Worm (Caenorhabditis elegans) whole organism, young adult: Measurements from ENCODE around the gene sre-2.

Experiments used
- B0336.3 ChIP-seq: fragments of 200-800 bp; sonication (Bioruptor generic); IDR thresholded peaks from 2 replicates; pipeline ENCODE4 v1.3.6; 2022; ENCODE audit warnings: missing genetic modification characterization, missing compliant biosample characterization
- C17E4.6 ChIP-seq: fragments of 200-800 bp; sonication (Bioruptor generic); IDR thresholded peaks from 2 replicates; pipeline ENCODE4 v1.3.6; 2022; ENCODE audit warnings: missing genetic modification reagents, missing genetic modification characterization, missing compliant biosample characterization
- D2030.7 ChIP-seq: fragments of 200-800 bp; sonication (Bioruptor generic); IDR thresholded peaks from 2 replicates; pipeline ENCODE4 v1.3.6; 2022; ENCODE audit warnings: missing genetic modification reagents, missing genetic modification characterization, missing compliant biosample characterization
- F22D6.2 ChIP-seq: sonication (generic microtip); optimal IDR thresholded peaks from 2 replicates; lab custom pipeline; 2016; ENCODE audit warnings: mild to moderate bottlenecking, missing genetic modification characterization, missing compliant biosample characterization
- F49E8.2 ChIP-seq: sonication (generic microtip); optimal IDR thresholded peaks from 3 replicates; lab custom pipeline; 2017; ENCODE audit warnings: missing genetic modification characterization, mild to moderate bottlenecking, missing compliant biosample characterization, antibody characterized with exemption, moderate library complexity; ENCODE audit not compliant: insufficient read depth
- F52B5.7 ChIP-seq: sonication (generic microtip); optimal IDR thresholded peaks from 2 replicates; lab custom pipeline; 2016; ENCODE audit warnings: mild to moderate bottlenecking, missing genetic modification characterization, missing compliant biosample characterization
- F55B11.4 ChIP-seq: sonication (generic microtip); optimal IDR thresholded peaks from 2 replicates; lab custom pipeline; 2016; ENCODE audit warnings: missing compliant biosample characterization, missing genetic modification characterization, borderline replicate concordance; ENCODE audit not compliant: insufficient read depth
- F57A8.1 ChIP-seq: fragments of 200-800 bp; sonication (Bioruptor generic); optimal IDR thresholded peaks from 2 replicates; lab custom pipeline; 2018; ENCODE audit warnings: mild to moderate bottlenecking, missing genetic modification characterization, moderate library complexity, missing compliant biosample characterization
- K12H6.12 ChIP-seq: fragments of 200-800 bp; sonication (Bioruptor generic); optimal IDR thresholded peaks from 2 replicates; lab custom pipeline; 2018; ENCODE audit warnings: mild to moderate bottlenecking, missing genetic modification characterization, missing compliant biosample characterization
- T07F8.4 ChIP-seq: sonication (generic microtip); optimal IDR thresholded peaks from 2 replicates; lab custom pipeline; 2016; ENCODE audit warnings: mild to moderate bottlenecking, missing genetic modification characterization, moderate library complexity, missing compliant biosample characterization
- T26A5.8 ChIP-seq: sonication (generic microtip); optimal IDR thresholded peaks from 2 replicates; lab custom pipeline; 2016; ENCODE audit warnings: missing genetic modification characterization, missing compliant biosample characterization
- Y56A3A.18 ChIP-seq: fragments of 200-800 bp; sonication (Bioruptor generic); IDR thresholded peaks from 2 replicates; pipeline ENCODE4 v1.3.6; 2022; ENCODE audit warnings: missing genetic modification reagents, missing genetic modification characterization, missing compliant biosample characterization
- attf-3 ChIP-seq: fragments of 200-800 bp; sonication (Bioruptor generic); conservative IDR thresholded peaks from 2 replicates; pipeline ENCODE4 v1.3.6; 2022; ENCODE audit warnings: missing genetic modification reagents, missing genetic modification characterization, missing compliant biosample characterization
- attf-5 ChIP-seq: fragments of 200-800 bp; sonication (Bioruptor generic); optimal IDR thresholded peaks from 2 replicates; lab custom pipeline; 2018; ENCODE audit warnings: mild to moderate bottlenecking, missing genetic modification characterization, missing compliant biosample characterization
- ccch-3 ChIP-seq: fragments of 200-800 bp; sonication (Bioruptor generic); optimal IDR thresholded peaks from 2 replicates; lab custom pipeline; 2018; ENCODE audit warnings: mild to moderate bottlenecking, missing genetic modification characterization, missing compliant biosample characterization
- cebp-1 ChIP-seq, 2 experiments: fragments of 200-800 bp in 1 of 2; sonication (Bioruptor generic) in 1 of 2; sonication (generic microtip) in 1 of 2; IDR thresholded peaks in 1 of 2; optimal IDR thresholded peaks in 1 of 2; 2 replicates each; pipeline versions ENCODE4 v1.3.6 to Lab custom; 2017 to 2022; ENCODE audit warnings: missing compliant biosample characterization in 2 of 2, missing genetic modification characterization in 2 of 2, mild to moderate bottlenecking in 1 of 2, missing genetic modification reagents in 1 of 2, moderate library complexity in 1 of 2
- cebp-2 ChIP-seq: fragments of 200-800 bp; sonication (Bioruptor generic); IDR thresholded peaks from 2 replicates; pipeline ENCODE4 v1.3.6; 2022; ENCODE audit warnings: missing genetic modification characterization, missing compliant biosample characterization
- ceh-100 ChIP-seq: fragments of 200-800 bp; sonication (Bioruptor generic); IDR thresholded peaks from 2 replicates; pipeline ENCODE4 v1.3.6; 2022; ENCODE audit warnings: missing genetic modification reagents, missing genetic modification characterization, missing compliant biosample characterization
- ceh-91 ChIP-seq: fragments of 200-800 bp; sonication (Bioruptor generic); IDR thresholded peaks from 2 replicates; pipeline ENCODE4 v1.3.6; 2022; ENCODE audit warnings: missing genetic modification reagents, missing genetic modification characterization, missing compliant biosample characterization
- die-1 ChIP-seq: sonication (generic microtip); optimal IDR thresholded peaks from 2 replicates; lab custom pipeline; 2016; ENCODE audit warnings: missing genotype, mild to moderate bottlenecking, missing genetic modification characterization, missing compliant biosample characterization
- dox-1 ChIP-seq: fragments of 200-800 bp; sonication (Bioruptor generic); IDR thresholded peaks from 2 replicates; pipeline ENCODE4 v1.3.6; 2022; ENCODE audit warnings: missing genetic modification reagents, missing genetic modification characterization, missing compliant biosample characterization
- efl-1 ChIP-seq: fragments of 150-350 bp; optimal IDR thresholded peaks from 2 replicates; lab custom pipeline; 2014; ENCODE audit warnings: missing biosample characterization, missing genetic modification reagents, missing genetic modification characterization
- ekl-4 ChIP-seq: fragments of 200-800 bp; sonication (Bioruptor generic); IDR thresholded peaks from 2 replicates; pipeline ENCODE4 v1.3.6; 2022; ENCODE audit warnings: missing genetic modification reagents, missing genetic modification characterization, missing compliant biosample characterization
- hlh-26 ChIP-seq: fragments of 200-800 bp; sonication (Bioruptor generic); conservative IDR thresholded peaks from 2 replicates; pipeline ENCODE4 v1.3.6; 2022; ENCODE audit warnings: missing genetic modification reagents, missing genetic modification characterization, missing compliant biosample characterization
- hmg-1.2 ChIP-seq: fragments of 200-800 bp; sonication (Bioruptor generic); IDR thresholded peaks from 2 replicates; pipeline ENCODE4 v1.3.6; 2022; ENCODE audit warnings: missing genetic modification reagents, missing genetic modification characterization, missing compliant biosample characterization
- lag-1 ChIP-seq: fragments of 200-800 bp; sonication (Bioruptor generic); IDR thresholded peaks from 2 replicates; pipeline ENCODE4 v1.3.6; 2022; ENCODE audit warnings: missing genetic modification reagents, missing genetic modification characterization, missing compliant biosample characterization
- lin-26 ChIP-seq: fragments of 200-800 bp; sonication (Bioruptor generic); IDR thresholded peaks from 2 replicates; pipeline ENCODE4 v1.3.6; 2022; ENCODE audit warnings: missing genetic modification reagents, missing genetic modification characterization, missing compliant biosample characterization
- lir-1 ChIP-seq: fragments of 200-800 bp; sonication (Bioruptor generic); conservative IDR thresholded peaks from 2 replicates; pipeline ENCODE4 v1.3.6; 2022; ENCODE audit warnings: missing genetic modification reagents, missing genetic modification characterization, missing compliant biosample characterization
- lsl-1 ChIP-seq: fragments of 200-800 bp; sonication (Bioruptor generic); optimal IDR thresholded peaks from 2 replicates; lab custom pipeline; 2018; ENCODE audit warnings: mild to moderate bottlenecking, missing genetic modification characterization, moderate library complexity, missing compliant biosample characterization
- madf-6 ChIP-seq: fragments of 200-800 bp; sonication (Bioruptor generic); IDR thresholded peaks from 2 replicates; pipeline ENCODE4 v1.3.6; 2022; ENCODE audit warnings: missing genetic modification reagents, missing genetic modification characterization, missing compliant biosample characterization
- madf-8 ChIP-seq: fragments of 200-800 bp; sonication (Bioruptor generic); conservative IDR thresholded peaks from 2 replicates; pipeline ENCODE4 v1.3.6; 2022; ENCODE audit warnings: missing genetic modification reagents, missing genetic modification characterization, missing compliant biosample characterization
- nhr-179 ChIP-seq: sonication (generic microtip); optimal IDR thresholded peaks from 2 replicates; lab custom pipeline; 2016; ENCODE audit warnings: mild to moderate bottlenecking, missing genetic modification characterization, missing compliant biosample characterization
- nhr-80 ChIP-seq: sonication (generic microtip); optimal IDR thresholded peaks from 2 replicates; lab custom pipeline; 2016; ENCODE audit warnings: missing genetic modification characterization, missing compliant biosample characterization
- pbrm-1 ChIP-seq: fragments of 200-800 bp; sonication (Bioruptor generic); IDR thresholded peaks from 2 replicates; pipeline ENCODE4 v1.3.6; 2022; ENCODE audit warnings: missing genetic modification reagents, missing genetic modification characterization, missing compliant biosample characterization
- rcor-1 ChIP-seq: fragments of 200-800 bp; sonication (Bioruptor generic); IDR thresholded peaks from 2 replicates; pipeline ENCODE4 v1.3.6; 2022; ENCODE audit warnings: missing genetic modification reagents, missing genetic modification characterization, missing compliant biosample characterization
- repo-1 ChIP-seq: sonication (generic microtip); optimal IDR thresholded peaks from 2 replicates; lab custom pipeline; 2017; ENCODE audit warnings: mild to moderate bottlenecking, missing genetic modification characterization, missing compliant biosample characterization
- snpc-1.1 ChIP-seq: sonication (generic microtip); optimal IDR thresholded peaks from 2 replicates; lab custom pipeline; 2017; ENCODE audit warnings: missing genetic modification characterization, mild to moderate bottlenecking, missing compliant biosample characterization, antibody characterized with exemption, moderate library complexity, missing genotype, missing genetic modification reagents; ENCODE audit not compliant: insufficient read depth
- snpc-1.3 ChIP-seq: sonication (generic microtip); optimal IDR thresholded peaks from 2 replicates; lab custom pipeline; 2017; ENCODE audit warnings: missing genetic modification characterization, mild to moderate bottlenecking, missing compliant biosample characterization, antibody characterized with exemption, moderate library complexity, missing genotype, missing genetic modification reagents; ENCODE audit not compliant: insufficient read depth
- snpc-3.4 ChIP-seq: sonication (generic microtip); optimal IDR thresholded peaks from 2 replicates; lab custom pipeline; 2017; ENCODE audit warnings: missing genetic modification characterization, mild to moderate bottlenecking, missing compliant biosample characterization, antibody characterized with exemption, moderate library complexity, missing genotype, missing genetic modification reagents
- snpc-4 ChIP-seq, 5 experiments: fragments of 150-350 bp in 1 of 5; sonication (generic microtip) in 4 of 5; optimal IDR thresholded peaks; 2 replicates each; lab custom pipeline; 2014 to 2018; ENCODE audit warnings: missing genetic modification characterization in 5 of 5, missing biosample characterization in 3 of 5, antibody characterized with exemption in 2 of 5, mild to moderate bottlenecking in 2 of 5, missing compliant biosample characterization in 2 of 5, missing genotype in 2 of 5, moderate library complexity in 2 of 5, missing genetic modification reagents in 1 of 5
- tbp1 ChIP-seq: fragments of 200-800 bp; sonication (Bioruptor generic); optimal IDR thresholded peaks from 2 replicates; lab custom pipeline; 2018; ENCODE audit warnings: mild to moderate bottlenecking, missing genetic modification characterization, missing compliant biosample characterization
- tlf-1 ChIP-seq: fragments of 200-800 bp; sonication (Bioruptor generic); optimal IDR thresholded peaks from 2 replicates; lab custom pipeline; 2018; ENCODE audit warnings: mild to moderate bottlenecking, missing genetic modification characterization, missing compliant biosample characterization
- ztf-18 ChIP-seq: sonication (generic microtip); optimal IDR thresholded peaks from 2 replicates; lab custom pipeline; 2016; ENCODE audit warnings: missing genotype, mild to moderate bottlenecking, missing genetic modification characterization, missing compliant biosample characterization
- ztf-28 ChIP-seq: fragments of 200-800 bp; sonication (Bioruptor generic); IDR thresholded peaks from 2 replicates; pipeline ENCODE4 v1.3.6; 2022; ENCODE audit warnings: missing genetic modification reagents, missing genetic modification characterization, missing compliant biosample characterization

sre-2 gene

DNA sequence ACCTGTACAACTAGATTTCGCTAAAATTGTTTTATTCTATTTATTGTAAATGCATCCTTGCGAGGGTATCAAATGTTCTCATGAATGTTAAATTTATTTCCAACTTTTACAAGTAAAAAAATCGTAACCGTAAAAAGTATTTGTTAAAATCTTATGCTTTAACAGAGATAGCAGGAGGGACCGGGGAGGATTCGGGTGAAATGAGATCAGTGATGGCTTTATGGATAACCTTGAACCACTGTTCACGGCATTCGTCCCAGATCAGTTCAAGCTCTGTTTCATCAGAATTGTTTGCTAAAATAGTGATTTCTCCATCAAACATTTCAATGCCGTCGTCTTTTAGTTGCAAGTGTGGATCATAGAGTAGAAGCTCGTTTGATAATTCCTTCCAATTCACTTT is 39.2 kb upstream of the sre-2 start (continued):
- TF ChIP-seq F57A8.1 (no peak), lag-1 (no peak), snpc-3.4 (tag; lab: Kevin White, UChicago) (peak; percentile 19), hlh-26 (no peak), snpc-1.3 (tag; lab: Kevin White, UChicago) (no peak), snpc-4 (GFP tag; optimal IDR thresholded peaks at IDR 0.05; lab: Kevin White, UChicago) (no peak), snpc-4 (tag; optimal IDR thresholded peaks at IDR 0.05; lab: Kevin White, UChicago) (peak in 1 of 4 experiments; percentile 3), die-1 (tag; lab: Kevin White, UChicago) (peak; percentile 16), D2030.7 (GFP tag; lab: Robert Waterston, UW) (0 out of 2 replicates have a peak, but pooled peaks have one; percentile 28), repo-1 (tag; lab: Kevin White, UChicago) (peak; percentile 15), F52B5.7 (tag; lab: Kevin White, UChicago) (peak; percentile 7)

DNA sequence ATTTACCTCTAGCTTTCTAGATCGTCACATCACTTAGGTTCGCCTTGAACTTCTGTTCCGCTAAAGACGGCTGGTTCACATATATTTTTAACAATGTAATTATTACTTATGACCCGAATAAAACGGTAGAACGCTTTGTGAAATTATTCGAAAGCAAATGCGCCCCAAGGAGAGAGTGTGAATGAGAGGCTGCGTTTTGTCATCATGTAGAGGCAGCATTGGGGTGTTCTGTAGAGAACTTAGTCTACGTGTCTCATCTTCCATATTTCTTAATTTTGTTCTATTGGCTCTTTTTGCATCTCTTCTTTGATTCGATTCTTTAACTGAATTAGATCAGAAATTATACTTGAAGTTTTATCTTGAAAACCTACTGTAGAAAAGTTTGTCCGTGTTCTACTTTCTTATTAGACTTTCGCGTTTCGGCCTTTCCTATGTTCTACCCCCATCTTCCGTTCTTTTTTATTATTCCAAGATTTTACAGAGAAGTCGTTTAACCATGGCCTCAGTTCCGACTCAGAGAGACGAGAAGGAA is 36.1 kb upstream of the sre-2 start, which contains the start of gene cdc-48.2:
cdc-48.2 (plus strand) TSS at position 482 of the 532 bp plus-strand sequence.
- TF ChIP-seq F49E8.2, result no peak
- TF ChIP-seq madf-6 (GFP tag; lab: Robert Waterston, UW), result no peak
- no peak for TF ChIP-seq ztf-28 (GFP tag; lab: Robert Waterston, UW)
- 0 out of 2 replicates have a peak, but pooled peaks have one; percentile 14 for TF ChIP-seq hmg-1.2
- TF ChIP-seq snpc-1.1, result no peak
- no peak for TF ChIP-seq lir-1 (GFP tag; lab: Robert Waterston, UW)
- TF ChIP-seq T07F8.4 (tag; lab: Kevin White, UChicago), result no peak
- TF ChIP-seq B0336.3, result no peak
- no peak for TF ChIP-seq F55B11.4 (tag; lab: Kevin White, UChicago)
- TF ChIP-seq C17E4.6 (GFP tag; lab: Robert Waterston, UW), result no peak
- no peak for TF ChIP-seq die-1 (tag; lab: Kevin White, UChicago)
- peak; percentile 36 for TF ChIP-seq attf-5 (GFP tag; lab: Kevin White, UChicago)
- TF ChIP-seq repo-1 (tag; lab: Kevin White, UChicago), result no peak
- TF ChIP-seq snpc-4 (GFP tag; optimal IDR thresholded peaks at IDR 0.05; lab: Kevin White, UChicago), result no peak
- TF ChIP-seq snpc-4 (tag; optimal IDR thresholded peaks at IDR 0.05; lab: Kevin White, UChicago), result no peak
- TF ChIP-seq ccch-3 (GFP tag; lab: Kevin White, UChicago), result no peak
- no peak for TF ChIP-seq cebp-2 (GFP tag; lab: Robert Waterston, UW)
- TF ChIP-seq ekl-4, result no peak
- 0 out of 2 replicates have a peak, but pooled peaks have one; percentile 17 for TF ChIP-seq rcor-1 (GFP tag; lab: Robert Waterston, UW)
- 0 out of 2 replicates have a peak, but pooled peaks have one; percentile 9 for TF ChIP-seq ceh-100 (GFP tag; lab: Robert Waterston, UW)
- peak; percentile 2 for TF ChIP-seq nhr-80 (tag; lab: Kevin White, UChicago)
- no peak for TF ChIP-seq cebp-1 (GFP tag; IDR thresholded peaks at IDR 0.05; lab: Robert Waterston, UW)
- peak; percentile 4 for TF ChIP-seq cebp-1 (tag; optimal IDR thresholded peaks at IDR 0.05; lab: Kevin White, UChicago)
- TF ChIP-seq tbp1 (GFP tag; lab: Kevin White, UChicago), result no peak
- no peak for TF ChIP-seq lsl-1 (GFP tag; lab: Kevin White, UChicago)
- TF ChIP-seq T26A5.8, result no peak

DNA sequence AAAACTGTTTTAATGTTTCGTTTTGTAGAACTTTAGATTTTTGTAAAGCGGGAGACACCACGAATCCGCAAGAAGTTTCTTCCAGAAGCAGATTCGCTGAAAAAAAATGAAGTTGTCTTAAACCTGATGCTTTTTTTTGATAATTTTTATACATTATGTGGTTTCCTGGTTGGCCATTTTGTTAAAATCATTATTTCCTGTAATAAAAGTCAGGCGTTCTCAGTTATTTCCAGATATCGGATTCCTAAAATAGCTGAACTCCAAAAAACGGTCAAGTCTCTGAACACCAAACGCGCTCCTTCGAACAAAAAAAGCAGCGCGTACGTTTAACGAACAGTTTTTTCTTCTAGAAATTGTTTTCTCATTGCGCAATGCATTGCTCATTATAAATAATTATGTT is 35.4 kb upstream of the sre-2 start:
- TF ChIP-seq cebp-2 (GFP tag; lab: Robert Waterston, UW), result no peak
- TF ChIP-seq lin-26 (GFP tag; lab: Robert Waterston, UW), result no peak
- TF ChIP-seq F22D6.2 (tag; lab: Kevin White, UChicago), result no peak
- no peak for TF ChIP-seq ztf-18 (tag; lab: Kevin White, UChicago)
- peak; percentile 86 for TF ChIP-seq ceh-100 (GFP tag; lab: Robert Waterston, UW)
- TF ChIP-seq Y56A3A.18 (GFP tag; lab: Robert Waterston, UW), result no peak
- TF ChIP-seq nhr-179 (tag; lab: Kevin White, UChicago), result no peak
- no peak for TF ChIP-seq tlf-1 (GFP tag; lab: Kevin White, UChicago)
- TF ChIP-seq K12H6.12 (tag; lab: Kevin White, UChicago), result peak; percentile 39
- no peak for TF ChIP-seq dox-1 (GFP tag; lab: Robert Waterston, UW)
- TF ChIP-seq ceh-91 (GFP tag; lab: Robert Waterston, UW), result no peak
- no peak for TF ChIP-seq pbrm-1 (GFP tag; lab: Robert Waterston, UW)
- no peak for TF ChIP-seq snpc-1.1
- peak; percentile 23 for TF ChIP-seq efl-1 (GFP tag; lab: Kevin White, UChicago)
- no peak for TF ChIP-seq attf-3 (GFP tag; lab: Robert Waterston, UW)
- TF ChIP-seq madf-8 (GFP tag; lab: Robert Waterston, UW), result no peak
